Worm (Caenorhabditis elegans) whole organism, midembryonic: Measurements from ENCODE around the gene K06G5.1.

ENCODE experiments used
- T22C8.4 ChIP-seq: fragments of 200-800 bp; sonication (Bioruptor generic); IDR thresholded peaks from 2 replicates; pipeline ENCODE4 v1.3.6; 2022; ENCODE audit warnings: missing genetic modification characterization, missing compliant biosample characterization
- cog-1 ChIP-seq: sonication (generic microtip); optimal IDR thresholded peaks from 2 replicates; lab custom pipeline; 2016; ENCODE audit warnings: missing genetic modification characterization, missing compliant biosample characterization
- flt-1 ChIP-seq: fragments of 200-800 bp; sonication (Bioruptor generic); IDR thresholded peaks from 2 replicates; pipeline ENCODE4 v1.3.6; 2022; ENCODE audit warnings: missing genetic modification characterization, missing compliant biosample characterization
- klf-2 ChIP-seq: fragments of 200-800 bp; sonication (Bioruptor generic); conservative IDR thresholded peaks from 2 replicates; pipeline ENCODE4 v1.3.6; 2022; ENCODE audit warnings: missing genetic modification reagents, missing genetic modification characterization, missing compliant biosample characterization
- med-1 ChIP-seq: sonication (generic microtip); optimal IDR thresholded peaks from 2 replicates; lab custom pipeline; 2017; ENCODE audit warnings: missing genetic modification characterization, mild to moderate bottlenecking, missing compliant biosample characterization, antibody characterized with exemption, missing genetic modification reagents; ENCODE audit not compliant: insufficient read depth
- ref-1 ChIP-seq: fragments of 200-800 bp; sonication (Bioruptor generic); conservative IDR thresholded peaks from 2 replicates; pipeline ENCODE4 v1.3.6; 2022; ENCODE audit warnings: missing genetic modification reagents, missing genetic modification characterization, missing compliant biosample characterization
- tab-1 ChIP-seq: fragments of 200-800 bp; sonication (Bioruptor generic); IDR thresholded peaks from 2 replicates; pipeline ENCODE4 v1.3.6; 2022; ENCODE audit warnings: missing genetic modification characterization, missing compliant biosample characterization
- ztf-23 ChIP-seq: fragments of 200-800 bp; sonication (Bioruptor generic); IDR thresholded peaks from 2 replicates; pipeline ENCODE4 v1.3.6; 2022; ENCODE audit warnings: missing genetic modification reagents, missing genetic modification characterization, missing compliant biosample characterization

ce11 chrX:14214520-14215023 is at the start of gene K06G5.1:
- TF ChIP-seq ztf-23 (GFP tag; lab: Robert Waterston, UW) (no peak), cog-1 (tag; lab: Kevin White, UChicago) (no peak), T22C8.4 (no peak), ref-1 (GFP tag; lab: Robert Waterston, UW) (no peak), flt-1 (GFP tag; lab: Robert Waterston, UW) (no peak), med-1 (GFP tag; lab: Kevin White, UChicago) (no peak), tab-1 (no peak), klf-2 (GFP tag; lab: Robert Waterston, UW) (no peak)
